Fruit fly (Drosophila melanogaster): ENCODE results near the gene GckIII.

The GckIII gene

DNA sequence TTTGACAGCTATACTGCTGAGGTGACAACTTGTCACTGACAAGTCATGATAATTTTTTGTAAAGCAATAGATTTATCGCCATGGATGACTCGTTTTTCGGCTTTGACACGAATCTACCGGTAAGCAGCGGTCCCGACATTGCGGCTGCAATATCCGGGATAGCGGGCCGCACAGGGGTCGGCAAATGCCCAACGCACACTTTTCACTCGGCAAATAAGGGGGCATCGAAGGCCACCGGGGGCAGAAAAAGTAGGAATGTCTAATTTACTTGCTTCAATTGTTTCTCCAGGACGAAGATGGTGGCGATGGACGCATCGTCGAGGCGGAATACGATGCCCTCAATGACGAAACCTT, 41.8 kb upstream of the GckIII start:
- TF ChIP-seq Atf6 (GFP tag; IDR thresholded peaks at IDR 0.05) (0 out of 2 replicates have a peak, but pooled peaks have one; percentile 25), ftz-f1 (GFP tag; optimal IDR thresholded peaks at IDR 0.05) (peak; percentile 76), MBD-R2 (GFP tag; IDR thresholded peaks at IDR 0.05) (peak; percentile 71), Dll (GFP tag; IDR thresholded peaks at IDR 0.05; ENCODE audit: partially characterized antibody) (peak; percentile 63; the same call in 2 of the 4 replicates), CG4617 (GFP tag; optimal IDR thresholded peaks at IDR 0.05; ENCODE audit: borderline replicate concordance) (peak; percentile 61), MTF-1 (GFP tag; optimal IDR thresholded peaks at IDR 0.05; ENCODE audit: borderline replicate concordance) (no peak), Doc3 (GFP tag; IDR thresholded peaks at IDR 0.05; ENCODE audit: partially characterized antibody) (0 out of 3 replicates have a peak, but pooled peaks have one; percentile 5), tll (GFP tag; optimal IDR thresholded peaks at IDR 0.05) (no peak), Med (GFP tag) (peak; percentile 44), Hey (tag; optimal IDR thresholded peaks at IDR 0.05) (peak; percentile 60), ara (GFP tag; IDR thresholded peaks at IDR 0.05) (no peak), sna (GFP tag; IDR thresholded peaks at IDR 0.05; ENCODE audit: partially characterized antibody) (peak; percentile 51; the same call in 1 of the 2 replicates), D (optimal IDR thresholded peaks at IDR 0.05) (peak; percentile 1), D (GFP tag; optimal IDR thresholded peaks at IDR 0.05) (no peak), CG17328 (GFP tag; IDR thresholded peaks at IDR 0.05) (0 out of 2 replicates have a peak, but pooled peaks have one; percentile 16), MESR4 (GFP tag; optimal IDR thresholded peaks at IDR 0.05) (peak; percentile 96)

dm6 chr3R:17048867-17049266, 36.4 kb upstream of the GckIII start:
- TF ChIP-seq Sry-δ (GFP tag; optimal IDR thresholded peaks at IDR 0.05) = no peak
- peak; percentile 8 for TF ChIP-seq D19A (tag; optimal IDR thresholded peaks at IDR 0.05)
- no peak for TF ChIP-seq Hey (tag; optimal IDR thresholded peaks at IDR 0.05)
- 0 out of 2 replicates have a peak, but pooled peaks have one; percentile 19 for TF ChIP-seq E2f1 (GFP tag; IDR thresholded peaks at IDR 0.05)
- peak; percentile 49 for TF ChIP-seq Med (GFP tag)
- 0 out of 2 replicates have a peak, but pooled peaks have one; percentile 26 for TF ChIP-seq CG32772 (GFP tag; IDR thresholded peaks at IDR 0.05)
- TF ChIP-seq lmd (GFP tag; IDR thresholded peaks at IDR 0.05) = 0 out of 2 replicates have a peak, but pooled peaks have one; percentile 12
- TF ChIP-seq Atf6 (GFP tag; IDR thresholded peaks at IDR 0.05) = peak; percentile 41; the same call in 1 of the 2 replicates
- TF ChIP-seq Lpt (GFP tag; optimal IDR thresholded peaks at IDR 0.05) = no peak
- TF ChIP-seq Hr3 (GFP tag; optimal IDR thresholded peaks at IDR 0.05) = peak; percentile 28
- no peak for TF ChIP-seq CG6791 (GFP tag; IDR thresholded peaks at IDR 0.05; ENCODE audit: partially characterized antibody)
- peak; percentile 23 for TF ChIP-seq Xbp1 (GFP tag; optimal IDR thresholded peaks at IDR 0.05)
- peak; percentile 51; the same call in 1 of the 2 replicates for TF ChIP-seq esg (GFP tag; conservative IDR thresholded peaks at IDR 0.05)
- 0 out of 2 replicates have a peak, but pooled peaks have one; percentile 35 for TF ChIP-seq ttk (GFP tag; IDR thresholded peaks at IDR 0.05)
- peak; percentile 40 for TF ChIP-seq CG13424 (tag; optimal IDR thresholded peaks at IDR 0.05)
- TF ChIP-seq dan (GFP tag; IDR thresholded peaks at IDR 0.05) = no peak
- TF ChIP-seq prd (optimal IDR thresholded peaks at IDR 0.05) = no peak
- TF ChIP-seq prd (GFP tag; IDR thresholded peaks at IDR 0.05) = peak; percentile 51; the same call in 2 of the 3 replicates
- peak; percentile 7 for TF ChIP-seq CG17359 (tag; optimal IDR thresholded peaks at IDR 0.05)
- TF ChIP-seq Rfx (GFP tag; IDR thresholded peaks at IDR 0.05) = 0 out of 2 replicates have a peak, but pooled peaks have one; percentile 41
- peak; percentile 13; the same call in 1 of the 3 replicates for TF ChIP-seq CG2889 (GFP tag; IDR thresholded peaks at IDR 0.05)
- no peak for TF ChIP-seq CG9932 (GFP tag; IDR thresholded peaks at IDR 0.05)
- no peak for TF ChIP-seq tna (GFP tag; IDR thresholded peaks at IDR 0.05; ENCODE audit: partially characterized antibody)
- peak; percentile 68 for TF ChIP-seq CG7556 (GFP tag; optimal IDR thresholded peaks at IDR 0.05)
- TF ChIP-seq salm (tag; optimal IDR thresholded peaks at IDR 0.05) = no peak
- TF ChIP-seq dpn (GFP tag; optimal IDR thresholded peaks at IDR 0.05) = peak in 1 of 2 experiments; percentile 11
- 0 out of 2 replicates have a peak, but pooled peaks have one; percentile 31 for TF ChIP-seq wor (GFP tag; IDR thresholded peaks at IDR 0.05)
- no peak for TF ChIP-seq cg (GFP tag; optimal IDR thresholded peaks at IDR 0.05)
- peak; percentile 47 for TF ChIP-seq CG10209 (GFP tag; optimal IDR thresholded peaks at IDR 0.05)
- TF ChIP-seq CG31441 (GFP tag; IDR thresholded peaks at IDR 0.05) = peak; percentile 69
- TF ChIP-seq Nf-YA (GFP tag; IDR thresholded peaks at IDR 0.05) = no peak
- no peak for TF ChIP-seq CG2678 (tag; optimal IDR thresholded peaks at IDR 0.05)
- peak; percentile 63 for TF ChIP-seq dmrt11E (tag; optimal IDR thresholded peaks at IDR 0.05)
- TF ChIP-seq pum (GFP tag; optimal IDR thresholded peaks at IDR 0.05) = no peak
- peak; percentile 52 for TF ChIP-seq nmo (GFP tag; optimal IDR thresholded peaks at IDR 0.05)
- TF ChIP-seq Dll (GFP tag; IDR thresholded peaks at IDR 0.05; ENCODE audit: partially characterized antibody) = no peak
